Worm (Caenorhabditis elegans): ENCODE measurements around the gene F22B3.5.

The F22B3.5 gene

ce11 chrIV:11452928-11453327 is 36.3 kb upstream of the F22B3.5 start:
- TF ChIP-seq fkh-6 (tag; optimal IDR thresholded peaks at IDR 0.05): no peak
- no peak for TF ChIP-seq ceh-6 (GFP tag; optimal IDR thresholded peaks at IDR 0.05)
- TF ChIP-seq che-1 (tag; optimal IDR thresholded peaks at IDR 0.05): no peak
- no peak for TF ChIP-seq eyg-1 (tag; optimal IDR thresholded peaks at IDR 0.05)
- no peak for TF ChIP-seq C38D4.7 (GFP tag; optimal IDR thresholded peaks at IDR 0.05)
- no peak for TF ChIP-seq elt-2 (tag; optimal IDR thresholded peaks at IDR 0.05)
- no peak for TF ChIP-seq ref-2 (tag; optimal IDR thresholded peaks at IDR 0.05)
- no peak for TF ChIP-seq dve-1 (tag; optimal IDR thresholded peaks at IDR 0.05)
- no peak for TF ChIP-seq ceh-24 (tag; optimal IDR thresholded peaks at IDR 0.05)
- TF ChIP-seq hlh-13 (GFP tag; optimal IDR thresholded peaks at IDR 0.05): no peak
- TF ChIP-seq tbx-7 (tag; optimal IDR thresholded peaks at IDR 0.05): no peak

ce11 chrIV:11438255-11438654 is 21.6 kb upstream of the F22B3.5 start:
- no peak for TF ChIP-seq ceh-22 (tag; optimal IDR thresholded peaks at IDR 0.05)
- no peak for TF ChIP-seq eyg-1 (tag; optimal IDR thresholded peaks at IDR 0.05)
- no peak for TF ChIP-seq lim-6 (tag; optimal IDR thresholded peaks at IDR 0.05)
- TF ChIP-seq ceh-48 (tag; optimal IDR thresholded peaks at IDR 0.05): no peak
- no peak for TF ChIP-seq K02D7.2 (tag; optimal IDR thresholded peaks at IDR 0.05)
- no peak for TF ChIP-seq elt-2 (tag; optimal IDR thresholded peaks at IDR 0.05)
- TF ChIP-seq dve-1 (tag; optimal IDR thresholded peaks at IDR 0.05): no peak
- TF ChIP-seq unc-55 (GFP tag; optimal IDR thresholded peaks at IDR 0.05): no peak
- TF ChIP-seq dmd-4 (tag; optimal IDR thresholded peaks at IDR 0.05; ENCODE audit: borderline replicate concordance): no peak
- no peak for TF ChIP-seq madf-2 (tag; optimal IDR thresholded peaks at IDR 0.05)
- TF ChIP-seq unc-42 (tag; optimal IDR thresholded peaks at IDR 0.05): no peak
- TF ChIP-seq ceh-2 (tag; optimal IDR thresholded peaks at IDR 0.05): no peak
- no peak for TF ChIP-seq nhr-11 (tag; optimal IDR thresholded peaks at IDR 0.05)
- TF ChIP-seq pha-2 (tag; optimal IDR thresholded peaks at IDR 0.05): no peak
- TF ChIP-seq ceh-31 (tag; optimal IDR thresholded peaks at IDR 0.05): no peak

DNA sequence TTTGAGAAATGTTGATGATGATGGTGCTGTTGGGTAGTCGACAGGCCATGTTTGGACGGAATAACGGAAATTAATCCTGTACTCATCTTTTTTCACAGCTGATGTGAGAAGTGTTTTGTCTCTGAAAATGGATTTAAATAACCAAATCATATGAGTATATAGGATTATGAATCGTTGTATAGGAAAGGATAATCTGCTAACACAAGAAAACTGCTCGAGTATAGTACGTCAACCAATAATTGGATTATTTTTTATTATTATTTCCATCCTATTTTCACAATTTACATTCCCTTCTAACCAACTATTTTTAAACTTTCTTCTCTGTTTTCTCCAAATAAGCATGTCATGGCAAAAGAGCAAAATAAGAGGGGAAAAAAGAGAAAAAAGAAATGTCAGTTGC is 19.1 kb upstream of the F22B3.5 start:
- no peak for TF ChIP-seq ttx-3 (tag; optimal IDR thresholded peaks at IDR 0.05)
- no peak for TF ChIP-seq ceh-34 (tag; optimal IDR thresholded peaks at IDR 0.05)
- no peak for TF ChIP-seq elt-4 (tag; optimal IDR thresholded peaks at IDR 0.05)
- no peak for TF ChIP-seq fkh-10 (GFP tag; optimal IDR thresholded peaks at IDR 0.05)
- no peak for TF ChIP-seq lin-11 (tag; optimal IDR thresholded peaks at IDR 0.05)
- no peak for TF ChIP-seq unc-3 (GFP tag; conservative IDR thresholded peaks at IDR 0.05)
- no peak for TF ChIP-seq unc-3 (tag; optimal IDR thresholded peaks at IDR 0.05)
- TF ChIP-seq tbx-7 (tag; optimal IDR thresholded peaks at IDR 0.05): no peak

ce11 chrIV:11434575-11434974 is 18.0 kb upstream of the F22B3.5 start:
- TF ChIP-seq ceh-34 (tag; optimal IDR thresholded peaks at IDR 0.05) (no peak), ceh-24 (tag; optimal IDR thresholded peaks at IDR 0.05) (no peak), madf-2 (tag; optimal IDR thresholded peaks at IDR 0.05) (no peak), K09A11.1 (tag; optimal IDR thresholded peaks at IDR 0.05; ENCODE audit: insufficient read depth) (no peak), fkh-10 (GFP tag; optimal IDR thresholded peaks at IDR 0.05) (no peak), ceh-30 (tag; optimal IDR thresholded peaks at IDR 0.05) (no peak), dve-1 (tag; optimal IDR thresholded peaks at IDR 0.05) (no peak), F13H6.1 (tag; optimal IDR thresholded peaks at IDR 0.05) (no peak)

- no peak for TF ChIP-seq pha-2 (tag; optimal IDR thresholded peaks at IDR 0.05)
- TF ChIP-seq sox-2 (GFP tag; IDR thresholded peaks at IDR 0.05): no peak
- TF ChIP-seq ceh-48 (tag; optimal IDR thresholded peaks at IDR 0.05): peak; percentile 33
- TF ChIP-seq C08G9.2 (tag; optimal IDR thresholded peaks at IDR 0.05): no peak
- peak; percentile 22 for TF ChIP-seq ceh-31 (tag; optimal IDR thresholded peaks at IDR 0.05)
- peak; percentile 58 for TF ChIP-seq tbx-2 (tag; optimal IDR thresholded peaks at IDR 0.05)
- no peak for TF ChIP-seq pat-9 (tag; optimal IDR thresholded peaks at IDR 0.05)
- no peak for TF ChIP-seq ceh-6 (GFP tag; optimal IDR thresholded peaks at IDR 0.05)
- no peak for TF ChIP-seq eyg-1 (tag; optimal IDR thresholded peaks at IDR 0.05)
- TF ChIP-seq nhr-232 (tag; optimal IDR thresholded peaks at IDR 0.05): no peak
- TF ChIP-seq ceh-18 (tag; optimal IDR thresholded peaks at IDR 0.05): peak; percentile 51
- TF ChIP-seq unc-42 (tag; optimal IDR thresholded peaks at IDR 0.05): peak; percentile 41
- TF ChIP-seq nfya-1 (tag; optimal IDR thresholded peaks at IDR 0.05): peak; percentile 45
- no peak for TF ChIP-seq ceh-2 (tag; optimal IDR thresholded peaks at IDR 0.05)
Observed at ce11 chrIV:11433709-11434108, 17.1 kb upstream of the F22B3.5 start.

All from whole organism, late embryonic.